Worm (Caenorhabditis elegans) whole organism, early embryonic: ENCODE data around the gene lge-1.

Experiments used
- B0310.2 ChIP-seq: sonication (generic microtip); optimal IDR thresholded peaks from 2 replicates; lab custom pipeline; 2016; ENCODE audit warnings: mild to moderate bottlenecking, missing genetic modification characterization, missing compliant biosample characterization
- F13C5.2 ChIP-seq: sonication (generic microtip); optimal IDR thresholded peaks from 2 replicates; lab custom pipeline; 2017; ENCODE audit warnings: mild to moderate bottlenecking, missing genetic modification characterization, inconsistent platforms, missing compliant biosample characterization
- ama-1 ChIP-seq: fragments of 150-350 bp; optimal IDR thresholded peaks from 2 replicates; lab custom pipeline; 2014
- ets-7 ChIP-seq: sonication (generic microtip); optimal IDR thresholded peaks from 2 replicates; lab custom pipeline; 2016; ENCODE audit warnings: missing genotype, missing genetic modification characterization, missing compliant biosample characterization
- scrt-1 ChIP-seq: fragments of 200-800 bp; sonication (Bioruptor generic); IDR thresholded peaks from 2 replicates; pipeline ENCODE4 v1.3.6; 2022; ENCODE audit warnings: missing genetic modification characterization, missing compliant biosample characterization
- tra-4 ChIP-seq: sonication (generic microtip); optimal IDR thresholded peaks from 2 replicates; lab custom pipeline; 2017; ENCODE audit warnings: missing genetic modification characterization, missing compliant biosample characterization

- TF ChIP-seq F13C5.2 (tag; lab: Kevin White, UChicago) = peak; percentile 89
- TF ChIP-seq tra-4 (tag; lab: Kevin White, UChicago) = peak; percentile 16
- peak; percentile 76 for TF ChIP-seq B0310.2 (tag; lab: Kevin White, UChicago)
- TF ChIP-seq ets-7 (tag; lab: Kevin White, UChicago) = peak; percentile 79
- no peak for TF ChIP-seq ama-1 (lab: Kevin White, UChicago)
- TF ChIP-seq scrt-1 (GFP tag; lab: Robert Waterston, UW) = peak; percentile 91
Observed at ce11 chrX:10963453-10964046, 2.8 kb upstream of the lge-1 start, which contains the start of gene nas-10.
